Fruit fly (Drosophila melanogaster) whole organism, embryonic: ENCODE data around the gene CG11771.

Source experiments
- Atf6 ChIP-seq: fragments of 200-800 bp; sonication (Bioruptor generic); IDR thresholded peaks from 2 replicates; pipeline ENCODE4 v1.3.6; 2022; ENCODE audit warnings: missing biosample characterization, missing genetic modification characterization
- CG10321 ChIP-seq: fragments of 200-800 bp; sonication (Bioruptor generic); IDR thresholded peaks from 2 replicates; pipeline ENCODE4 v1.3.6; 2022; ENCODE audit warnings: missing biosample characterization, missing genetic modification characterization
- CG11085 ChIP-seq: fragments of 200-800 bp; sonication (Bioruptor generic); IDR thresholded peaks from 2 replicates; pipeline ENCODE4 v1.3.6; 2022; ENCODE audit warnings: missing biosample characterization, missing genetic modification characterization
- CG11093 ChIP-seq: fragments of 200-800 bp; sonication (Bioruptor generic); IDR thresholded peaks from 3 replicates; pipeline ENCODE4 v1.3.6; 2022; ENCODE audit warnings: missing biosample characterization, missing genetic modification characterization
- CG11560 ChIP-seq: fragments of 200-800 bp; sonication (Bioruptor generic); IDR thresholded peaks from 3 replicates; pipeline ENCODE4 v1.3.6; 2022; ENCODE audit warnings: missing biosample characterization, missing genetic modification characterization
- CG13775 ChIP-seq: fragments of 200-800 bp; sonication (Bioruptor generic); optimal IDR thresholded peaks from 3 replicates; lab custom pipeline; 2017; ENCODE audit warnings: missing biosample characterization, mild to moderate bottlenecking, missing genetic modification characterization
- CG15514 ChIP-seq: fragments of 200-800 bp; sonication (Bioruptor generic); optimal IDR thresholded peaks from 3 replicates; lab custom pipeline; 2017; ENCODE audit warnings: missing biosample characterization, missing genetic modification characterization, mild to moderate bottlenecking, moderate library complexity, missing genetic modification reagents
- CG1603 ChIP-seq: fragments of 200-800 bp; sonication (Bioruptor generic); optimal IDR thresholded peaks from 2 replicates; lab custom pipeline; 2019; ENCODE audit warnings: missing biosample characterization, mild to moderate bottlenecking, missing genetic modification characterization, moderate library complexity
- CG16813 ChIP-seq: fragments of 200-800 bp; sonication (Bioruptor generic); IDR thresholded peaks from 3 replicates; pipeline ENCODE4 v1.3.6; 2022; ENCODE audit warnings: missing biosample characterization, missing genetic modification characterization; ENCODE audit not compliant: partially characterized antibody
- CG16815 ChIP-seq: fragments of 200-800 bp; sonication (Bioruptor generic); optimal IDR thresholded peaks from 3 replicates; lab custom pipeline; 2017; ENCODE audit warnings: missing biosample characterization, mild to moderate bottlenecking, missing genetic modification characterization
- CG1792 ChIP-seq: fragments of 200-800 bp; sonication (Bioruptor generic); optimal IDR thresholded peaks from 2 replicates; lab custom pipeline; 2016; ENCODE audit warnings: missing biosample characterization, missing genetic modification characterization
- CG18262 ChIP-seq: fragments of 200-800 bp; optimal IDR thresholded peaks from 3 replicates; lab custom pipeline; 2019; ENCODE audit warnings: missing biosample characterization, mild to moderate bottlenecking, missing genetic modification characterization, moderate library complexity
- CG2120 ChIP-seq: fragments of 200-800 bp; sonication (Bioruptor generic); optimal IDR thresholded peaks from 3 replicates; lab custom pipeline; 2016; ENCODE audit warnings: missing biosample characterization, missing genetic modification characterization
- CG2199 ChIP-seq: fragments of 200-800 bp; sonication (Bioruptor generic); IDR thresholded peaks from 3 replicates; pipeline ENCODE4 v1.3.6; 2022; ENCODE audit warnings: missing biosample characterization, missing genetic modification characterization
- CG34224 ChIP-seq: fragments of 200-800 bp; sonication (Bioruptor generic); IDR thresholded peaks from 3 replicates; pipeline ENCODE4 v1.3.6; 2022; ENCODE audit warnings: missing biosample characterization, missing genetic modification characterization; ENCODE audit not compliant: partially characterized antibody
- CG3838 ChIP-seq: fragments of 200-800 bp; sonication (Bioruptor generic); optimal IDR thresholded peaks from 3 replicates; lab custom pipeline; 2016; ENCODE audit warnings: missing biosample characterization, missing genetic modification characterization
- CG3995 ChIP-seq: fragments of 200-800 bp; sonication (Bioruptor generic); optimal IDR thresholded peaks from 3 replicates; lab custom pipeline; 2016; ENCODE audit warnings: missing biosample characterization, missing genetic modification characterization
- CG6254 ChIP-seq: fragments of 200-800 bp; sonication (Bioruptor generic); optimal IDR thresholded peaks from 3 replicates; lab custom pipeline; 2017; ENCODE audit warnings: mild to moderate bottlenecking, missing biosample characterization, missing genetic modification reagents, missing genetic modification characterization
- CG8089 ChIP-seq: fragments of 200-800 bp; sonication (Bioruptor generic); optimal IDR thresholded peaks from 3 replicates; lab custom pipeline; 2016; ENCODE audit warnings: missing biosample characterization, missing genetic modification characterization
- CG8359 ChIP-seq: fragments of 200-800 bp; sonication (Bioruptor generic); optimal IDR thresholded peaks from 2 replicates; lab custom pipeline; 2017; ENCODE audit warnings: missing biosample characterization, mild to moderate bottlenecking, missing genetic modification characterization, borderline replicate concordance
- Doc3 ChIP-seq: fragments of 200-800 bp; sonication (Bioruptor generic); IDR thresholded peaks from 3 replicates; pipeline ENCODE4 v1.3.6; 2022; ENCODE audit warnings: missing biosample characterization, missing genetic modification characterization; ENCODE audit not compliant: partially characterized antibody
- Drgx ChIP-seq: fragments of 200-800 bp; sonication (Bioruptor generic); IDR thresholded peaks from 2 replicates; pipeline ENCODE4 v1.3.6; 2022; ENCODE audit warnings: missing biosample characterization, missing genetic modification characterization
- HLH3B ChIP-seq: fragments of 200-800 bp; sonication (Bioruptor generic); IDR thresholded peaks from 2 replicates; pipeline ENCODE4 v1.3.6; 2022; ENCODE audit warnings: missing biosample characterization, missing genetic modification characterization
- Hr39 ChIP-seq: fragments of >200 bp; optimal IDR thresholded peaks from 2 replicates; lab custom pipeline; 2017
- NC2β ChIP-seq: fragments of 200-800 bp; sonication (Bioruptor generic); optimal IDR thresholded peaks from 2 replicates; lab custom pipeline; 2016; ENCODE audit warnings: missing biosample characterization, missing genetic modification characterization
- NfI ChIP-seq: fragments of 200-800 bp; sonication (Bioruptor generic); optimal IDR thresholded peaks from 3 replicates; lab custom pipeline; 2018; ENCODE audit warnings: missing biosample characterization, mild to moderate bottlenecking, missing genetic modification characterization, moderate library complexity
- Oli ChIP-seq: fragments of 200-800 bp; sonication (Bioruptor generic); optimal IDR thresholded peaks from 2 replicates; lab custom pipeline; 2018; ENCODE audit warnings: missing biosample characterization, mild to moderate bottlenecking, missing genetic modification characterization, moderate library complexity
- YL-1 ChIP-seq: fragments of 200-800 bp; sonication (Bioruptor generic); optimal IDR thresholded peaks from 3 replicates; lab custom pipeline; 2017; ENCODE audit warnings: missing biosample characterization, mild to moderate bottlenecking, missing genetic modification characterization
- cad ChIP-seq: fragments of >200 bp; optimal IDR thresholded peaks from 2 replicates; lab custom pipeline; 2017; ENCODE audit warnings: missing biosample characterization, missing genetic modification characterization
- croc ChIP-seq: fragments of 200-800 bp; sonication (Bioruptor generic); conservative IDR thresholded peaks from 3 replicates; pipeline ENCODE4 v1.3.6; 2022; ENCODE audit warnings: missing biosample characterization, missing genetic modification characterization
- cwo ChIP-seq: fragments of 200-800 bp; sonication (Bioruptor generic); optimal IDR thresholded peaks from 3 replicates; lab custom pipeline; 2017; ENCODE audit warnings: missing biosample characterization, missing genetic modification characterization, mild to moderate bottlenecking, moderate library complexity, missing genetic modification reagents
- dimm ChIP-seq: fragments of 200-800 bp; sonication (Bioruptor generic); IDR thresholded peaks from 2 replicates; pipeline ENCODE4 v1.3.6; 2022; ENCODE audit warnings: missing biosample characterization, missing genetic modification characterization
- dpn ChIP-seq, 2 experiments: fragments of 200-800 bp; sonication (Bioruptor generic); optimal IDR thresholded peaks; 3 replicates each; lab custom pipeline; 2016; ENCODE audit warnings: missing biosample characterization in 2 of 2, missing genetic modification characterization in 2 of 2
- dysf ChIP-seq: fragments of 200-800 bp; sonication (Bioruptor generic); IDR thresholded peaks from 3 replicates; pipeline ENCODE4 v1.3.6; 2022; ENCODE audit warnings: missing biosample characterization, missing genetic modification characterization
- eyg ChIP-seq: fragments of 200-800 bp; sonication (Bioruptor generic); optimal IDR thresholded peaks from 3 replicates; lab custom pipeline; 2016; ENCODE audit warnings: missing biosample characterization, missing genetic modification characterization
- fru ChIP-seq: fragments of >200 bp; optimal IDR thresholded peaks from 2 replicates; lab custom pipeline; 2017
- hkb ChIP-seq, 2 experiments: fragments of 200-800 bp in 1 of 2; fragments of >200 bp in 1 of 2; sonication (Bioruptor generic) in 1 of 2; IDR thresholded peaks in 1 of 2; optimal IDR thresholded peaks in 1 of 2; 2 replicates each; pipeline versions ENCODE4 v1.3.6 to Lab custom; 2017 to 2022; ENCODE audit warnings: missing biosample characterization in 1 of 2, missing genetic modification characterization in 1 of 2
- jing ChIP-seq: fragments of 200-800 bp; sonication (Bioruptor generic); optimal IDR thresholded peaks from 2 replicates; lab custom pipeline; 2018; ENCODE audit warnings: missing biosample characterization, mild to moderate bottlenecking, missing genetic modification characterization
- klu ChIP-seq: fragments of 200-800 bp; sonication (Bioruptor generic); IDR thresholded peaks from 2 replicates; pipeline ENCODE4 v1.3.6; 2022; ENCODE audit warnings: missing biosample characterization, missing genetic modification characterization
- luna ChIP-seq: fragments of 200-800 bp; sonication (Bioruptor generic); optimal IDR thresholded peaks from 2 replicates; lab custom pipeline; 2016; ENCODE audit warnings: missing biosample characterization, missing genetic modification characterization
- mirr ChIP-seq: fragments of 200-800 bp; sonication (Bioruptor generic); optimal IDR thresholded peaks from 3 replicates; lab custom pipeline; 2018; ENCODE audit warnings: missing biosample characterization, mild to moderate bottlenecking, missing genetic modification characterization
- nau ChIP-seq: fragments of 200-800 bp; sonication (Bioruptor generic); optimal IDR thresholded peaks from 3 replicates; lab custom pipeline; 2017; ENCODE audit warnings: missing biosample characterization, mild to moderate bottlenecking, missing genetic modification characterization, missing genetic modification reagents
- odd ChIP-seq: fragments of 200-800 bp; sonication (Bioruptor generic); optimal IDR thresholded peaks from 2 replicates; lab custom pipeline; 2017; ENCODE audit warnings: missing biosample characterization, mild to moderate bottlenecking, missing genetic modification characterization
- psq ChIP-seq: fragments of 200-800 bp; sonication (Bioruptor generic); optimal IDR thresholded peaks from 2 replicates; lab custom pipeline; 2017; ENCODE audit warnings: missing biosample characterization, missing genetic modification characterization
- ro ChIP-seq: fragments of 200-800 bp; sonication (Bioruptor generic); IDR thresholded peaks from 2 replicates; pipeline ENCODE4 v1.3.6; 2022; ENCODE audit warnings: missing biosample characterization, missing genetic modification characterization
- so ChIP-seq: fragments of 200-800 bp; sonication (Bioruptor generic); IDR thresholded peaks from 3 replicates; pipeline ENCODE4 v1.3.6; 2022; ENCODE audit warnings: missing biosample characterization, missing genetic modification characterization
- sqz ChIP-seq: fragments of 200-800 bp; sonication (Bioruptor generic); optimal IDR thresholded peaks from 3 replicates; lab custom pipeline; 2018; ENCODE audit warnings: missing biosample characterization, mild to moderate bottlenecking, missing genetic modification characterization
- ttk ChIP-seq: fragments of 200-800 bp; sonication (Bioruptor generic); IDR thresholded peaks from 2 replicates; pipeline ENCODE4 v2.1.2; 2022; ENCODE audit warnings: missing biosample characterization, missing genetic modification characterization
- tx ChIP-seq: fragments of 200-800 bp; sonication (Bioruptor generic); optimal IDR thresholded peaks from 2 replicates; lab custom pipeline; 2016; ENCODE audit warnings: missing biosample characterization, missing genetic modification characterization
- wor ChIP-seq: fragments of 200-800 bp; sonication (Bioruptor generic); IDR thresholded peaks from 2 replicates; pipeline ENCODE4 v1.3.6; 2022; ENCODE audit warnings: missing biosample characterization, missing genetic modification characterization

Gene CG11771

dm6 chr3R:24944920-24945853 is 13.4 kb downstream of the CG11771 start, which contains the start of the genes ssh and Nmnat (continued):
- TF ChIP-seq nau (GFP tag; lab: Kevin White, UChicago) (no peak), Hr39 (lab: Kevin White, UChicago) (no peak), eyg (GFP tag; lab: Kevin White, UChicago) (peak; percentile 30), CG16813 (peak; percentile 94), fru (lab: Kevin White, UChicago) (no peak), CG11560 (tag; lab: Robert Waterston, UW) (peak; percentile 99), CG18262 (tag; lab: Kevin White, UChicago) (peak; percentile 48), tx (no peak), klu (GFP tag; lab: Robert Waterston, UW) (no peak), CG1792 (GFP tag; lab: Kevin White, UChicago) (no peak), dpn (GFP tag; optimal IDR thresholded peaks at IDR 0.05; lab: Kevin White, UChicago) (peak; percentile 34 to 56), wor (GFP tag; lab: Robert Waterston, UW) (no peak), so (GFP tag; lab: Robert Waterston, UW) (no peak), jing (GFP tag; lab: Kevin White, UChicago) (no peak), NC2β (GFP tag; lab: Kevin White, UChicago) (no peak), CG8359 (GFP tag; lab: Kevin White, UChicago) (no peak), hkb (optimal IDR thresholded peaks at IDR 0.05; lab: Kevin White, UChicago) (no peak), hkb (GFP tag; IDR thresholded peaks at IDR 0.05; lab: Robert Waterston, UW) (no peak), luna (GFP tag; lab: Kevin White, UChicago) (peak; percentile 32), Oli (no peak), CG8089 (GFP tag; lab: Kevin White, UChicago) (no peak), CG13775 (GFP tag; lab: Kevin White, UChicago) (peak; percentile 56), Doc3 (peak; percentile 86), CG34224 (GFP tag; lab: Robert Waterston, UW) (peak; percentile 82), croc (GFP tag; lab: Robert Waterston, UW) (no peak), CG10321 (GFP tag; lab: Robert Waterston, UW) (no peak), dysf (GFP tag; lab: Robert Waterston, UW) (peak; percentile 17; the same call in 1 of the 3 replicates), psq (GFP tag; lab: Kevin White, UChicago) (peak; percentile 60), CG15514 (peak; percentile 70), Atf6 (GFP tag; lab: Robert Waterston, UW) (peak; percentile 30; the same call in 1 of the 2 replicates), Drgx (no peak), dimm (no peak), mirr (no peak), CG2199 (no peak), CG3838 (no peak), ttk (no peak), CG3995 (GFP tag; lab: Kevin White, UChicago) (peak; percentile 24), CG11085 (GFP tag; lab: Robert Waterston, UW) (no peak), cad (GFP tag; lab: Kevin White, UChicago) (no peak), cwo (GFP tag; lab: Kevin White, UChicago) (no peak), CG2120 (peak; percentile 68), YL-1 (peak; percentile 92), HLH3B (no peak), NfI (GFP tag; lab: Kevin White, UChicago) (peak; percentile 29), sqz (no peak), CG16815 (GFP tag; lab: Kevin White, UChicago) (no peak), CG6254 (GFP tag; lab: Kevin White, UChicago) (no peak), CG1603 (tag; lab: Kevin White, UChicago) (peak; percentile 29), odd (no peak), ro (GFP tag; lab: Robert Waterston, UW) (no peak), CG11093 (GFP tag; lab: Robert Waterston, UW) (no peak)
